Fruit fly (Drosophila melanogaster) whole organism, embryonic: Measurements from ENCODE around the gene CG13144.

Source experiments
- Aef1 ChIP-seq: fragments of 200-800 bp; sonication (Bioruptor generic); IDR thresholded peaks from 3 replicates; pipeline ENCODE4 v1.3.6; 2022; ENCODE audit warnings: missing biosample characterization, missing genetic modification characterization
- BEAF-32 ChIP-seq: fragments of 200-800 bp; sonication (Bioruptor generic); optimal IDR thresholded peaks from 3 replicates; lab custom pipeline; 2017; ENCODE audit warnings: missing biosample characterization, missing genetic modification characterization, mild to moderate bottlenecking, moderate library complexity, missing genetic modification reagents
- CG13123 ChIP-seq: fragments of 200-800 bp; sonication (Bioruptor generic); optimal IDR thresholded peaks from 2 replicates; lab custom pipeline; 2016; ENCODE audit warnings: missing biosample characterization, missing genetic modification characterization
- CG15011 ChIP-seq: fragments of 200-800 bp; sonication (Bioruptor generic); optimal IDR thresholded peaks from 3 replicates; lab custom pipeline; 2018; ENCODE audit warnings: missing biosample characterization, mild to moderate bottlenecking, missing genetic modification characterization
- CG16815 ChIP-seq: fragments of 200-800 bp; sonication (Bioruptor generic); optimal IDR thresholded peaks from 3 replicates; lab custom pipeline; 2017; ENCODE audit warnings: missing biosample characterization, mild to moderate bottlenecking, missing genetic modification characterization
- CG17802 ChIP-seq: fragments of 200-800 bp; sonication (Bioruptor generic); optimal IDR thresholded peaks from 2 replicates; lab custom pipeline; 2018; ENCODE audit warnings: missing biosample characterization, mild to moderate bottlenecking, missing genetic modification characterization, moderate library complexity
- CG2120 ChIP-seq: fragments of 200-800 bp; sonication (Bioruptor generic); optimal IDR thresholded peaks from 3 replicates; lab custom pipeline; 2016; ENCODE audit warnings: missing biosample characterization, missing genetic modification characterization
- CG2199 ChIP-seq: fragments of 200-800 bp; sonication (Bioruptor generic); IDR thresholded peaks from 3 replicates; pipeline ENCODE4 v1.3.6; 2022; ENCODE audit warnings: missing biosample characterization, missing genetic modification characterization
- CG31365 ChIP-seq: fragments of 200-800 bp; sonication (Bioruptor generic); optimal IDR thresholded peaks from 2 replicates; lab custom pipeline; 2018; ENCODE audit warnings: missing biosample characterization, mild to moderate bottlenecking, missing genetic modification characterization
- CG3163 ChIP-seq: fragments of 200-800 bp; sonication (Bioruptor generic); optimal IDR thresholded peaks from 3 replicates; lab custom pipeline; 2016; ENCODE audit warnings: missing biosample characterization, missing genetic modification characterization
- CG32772 ChIP-seq: fragments of 200-800 bp; sonication (Bioruptor generic); IDR thresholded peaks from 2 replicates; pipeline ENCODE4 v1.3.6; 2022; ENCODE audit warnings: missing biosample characterization, missing genetic modification characterization
- CG3407 ChIP-seq: fragments of 200-800 bp; sonication (Bioruptor generic); optimal IDR thresholded peaks from 2 replicates; lab custom pipeline; 2018; ENCODE audit warnings: missing biosample characterization, mild to moderate bottlenecking, missing genetic modification characterization
- CG34376 ChIP-seq: fragments of 200-800 bp; sonication (Bioruptor generic); optimal IDR thresholded peaks from 2 replicates; lab custom pipeline; 2018; ENCODE audit warnings: missing biosample characterization, mild to moderate bottlenecking, missing genetic modification characterization
- CG4854 ChIP-seq: fragments of 200-800 bp; sonication (Bioruptor generic); optimal IDR thresholded peaks from 2 replicates; lab custom pipeline; 2016; ENCODE audit warnings: missing biosample characterization, missing genetic modification characterization, inconsistent platforms
- CG6854 ChIP-seq: fragments of 200-800 bp; sonication (Bioruptor generic); optimal IDR thresholded peaks from 3 replicates; lab custom pipeline; 2017; ENCODE audit warnings: missing biosample characterization, mild to moderate bottlenecking, missing genetic modification characterization
- CG7372 ChIP-seq: fragments of 200-800 bp; sonication (Bioruptor generic); IDR thresholded peaks from 2 replicates; pipeline ENCODE4 v1.3.6; 2022; ENCODE audit warnings: missing biosample characterization, missing genetic modification characterization
- CG8359 ChIP-seq: fragments of 200-800 bp; sonication (Bioruptor generic); optimal IDR thresholded peaks from 2 replicates; lab custom pipeline; 2017; ENCODE audit warnings: missing biosample characterization, mild to moderate bottlenecking, missing genetic modification characterization, borderline replicate concordance
- CG8924 ChIP-seq: fragments of 200-800 bp; optimal IDR thresholded peaks from 3 replicates; lab custom pipeline; 2019; ENCODE audit warnings: missing biosample characterization, mild to moderate bottlenecking, missing genetic modification characterization, moderate library complexity
- D19A ChIP-seq: fragments of 200-800 bp; optimal IDR thresholded peaks from 3 replicates; lab custom pipeline; 2019; ENCODE audit warnings: missing biosample characterization, mild to moderate bottlenecking, missing genetic modification characterization, moderate library complexity
- Deaf1 ChIP-seq: fragments of 200-800 bp; optimal IDR thresholded peaks from 3 replicates; lab custom pipeline; 2019; ENCODE audit warnings: missing biosample characterization, mild to moderate bottlenecking, missing genetic modification characterization, moderate library complexity
- Eip74EF ChIP-seq, 2 experiments: fragments of 200-800 bp in 1 of 2; fragments of >200 bp in 1 of 2; sonication (Bioruptor generic) in 1 of 2; optimal IDR thresholded peaks; 2 replicates each; lab custom pipeline; 2017 to 2019; ENCODE audit warnings: missing biosample characterization in 2 of 2, missing genetic modification characterization in 2 of 2, mild to moderate bottlenecking in 1 of 2, moderate library complexity in 1 of 2
- Hand ChIP-seq: fragments of 200-800 bp; sonication (Bioruptor generic); optimal IDR thresholded peaks from 2 replicates; lab custom pipeline; 2017; ENCODE audit warnings: mild to moderate bottlenecking, missing biosample characterization, missing genetic modification reagents, missing genetic modification characterization
- Hr78 ChIP-seq, 2 experiments: fragments of 200-800 bp in 1 of 2; fragments of >200 bp in 1 of 2; sonication (Bioruptor generic) in 1 of 2; optimal IDR thresholded peaks; 2 replicates each; lab custom pipeline; 2017 to 2019; ENCODE audit warnings: missing biosample characterization in 2 of 2, missing genetic modification characterization in 2 of 2, mild to moderate bottlenecking in 1 of 2, moderate library complexity in 1 of 2
- Max ChIP-seq: fragments of 200-800 bp; sonication (Bioruptor generic); optimal IDR thresholded peaks from 2 replicates; lab custom pipeline; 2016; ENCODE audit warnings: missing biosample characterization, mild to moderate bottlenecking, missing genetic modification characterization
- Oaz ChIP-seq: fragments of 200-800 bp; sonication (Bioruptor generic); IDR thresholded peaks from 2 replicates; pipeline ENCODE4 v1.3.6; 2022; ENCODE audit warnings: missing biosample characterization, missing genetic modification characterization
- Poxn ChIP-seq: fragments of 200-800 bp; sonication (Bioruptor generic); IDR thresholded peaks from 2 replicates; pipeline ENCODE4 v1.3.6; 2022; ENCODE audit warnings: missing biosample characterization, missing genetic modification characterization
- Vsx1 ChIP-seq: fragments of 200-800 bp; sonication (Bioruptor generic); optimal IDR thresholded peaks from 2 replicates; lab custom pipeline; 2017; ENCODE audit warnings: missing biosample characterization, mild to moderate bottlenecking, missing genetic modification characterization, missing genetic modification reagents
- Xrp1 ChIP-seq: fragments of 200-800 bp; sonication (Bioruptor generic); IDR thresholded peaks from 2 replicates; pipeline ENCODE4 v1.3.6; 2022; ENCODE audit warnings: missing biosample characterization, missing genetic modification characterization
- bab2 ChIP-seq: fragments of 200-800 bp; sonication (Bioruptor generic); optimal IDR thresholded peaks from 2 replicates; lab custom pipeline; 2016; ENCODE audit warnings: missing biosample characterization, missing genetic modification characterization
- bcd ChIP-seq: fragments of 200-800 bp; sonication (Bioruptor generic); optimal IDR thresholded peaks from 2 replicates; lab custom pipeline; 2017; ENCODE audit warnings: missing biosample characterization, mild to moderate bottlenecking, missing genetic modification characterization
- br ChIP-seq: fragments of >200 bp; optimal IDR thresholded peaks from 2 replicates; lab custom pipeline; 2017
- dmrt11E ChIP-seq: fragments of 200-800 bp; sonication (Bioruptor generic); optimal IDR thresholded peaks from 3 replicates; lab custom pipeline; 2018; ENCODE audit warnings: missing biosample characterization, mild to moderate bottlenecking, missing genetic modification characterization, moderate library complexity
- esg ChIP-seq: fragments of 200-800 bp; sonication (Bioruptor generic); conservative IDR thresholded peaks from 2 replicates; pipeline ENCODE4 v1.3.6; 2022; ENCODE audit warnings: missing biosample characterization, missing genetic modification characterization
- eve ChIP-seq, 2 experiments: fragments of >200 bp; optimal IDR thresholded peaks; 2 replicates each; lab custom pipeline; 2017; ENCODE audit warnings: missing biosample characterization in 2 of 2, missing genetic modification characterization in 2 of 2
- fd3F ChIP-seq: fragments of 200-800 bp; sonication (Bioruptor generic); optimal IDR thresholded peaks from 2 replicates; lab custom pipeline; 2018; ENCODE audit warnings: missing biosample characterization, mild to moderate bottlenecking, missing genetic modification characterization, moderate library complexity
- fd64A ChIP-seq: fragments of 200-800 bp; sonication (Bioruptor generic); optimal IDR thresholded peaks from 3 replicates; lab custom pipeline; 2018; ENCODE audit warnings: missing biosample characterization, mild to moderate bottlenecking, missing genetic modification characterization
- klu ChIP-seq: fragments of 200-800 bp; sonication (Bioruptor generic); IDR thresholded peaks from 2 replicates; pipeline ENCODE4 v1.3.6; 2022; ENCODE audit warnings: missing biosample characterization, missing genetic modification characterization
- odd ChIP-seq: fragments of 200-800 bp; sonication (Bioruptor generic); optimal IDR thresholded peaks from 2 replicates; lab custom pipeline; 2017; ENCODE audit warnings: missing biosample characterization, mild to moderate bottlenecking, missing genetic modification characterization
- pfk ChIP-seq: fragments of 200-800 bp; sonication (Bioruptor generic); optimal IDR thresholded peaks from 2 replicates; lab custom pipeline; 2018; ENCODE audit warnings: missing biosample characterization, mild to moderate bottlenecking, missing genetic modification characterization, moderate library complexity
- repo ChIP-seq: fragments of 200-800 bp; sonication (Bioruptor generic); optimal IDR thresholded peaks from 2 replicates; lab custom pipeline; 2016; ENCODE audit warnings: missing biosample characterization, missing genetic modification characterization
- rib ChIP-seq: fragments of 200-800 bp; sonication (Bioruptor generic); IDR thresholded peaks from 2 replicates; pipeline ENCODE4 v1.3.6; 2022; ENCODE audit warnings: missing biosample characterization, missing genetic modification characterization
- shn ChIP-seq: fragments of 200-800 bp; sonication (Bioruptor generic); optimal IDR thresholded peaks from 3 replicates; lab custom pipeline; 2016; ENCODE audit warnings: missing biosample characterization, missing genetic modification characterization
- sim ChIP-seq: fragments of 200-800 bp; sonication (Bioruptor generic); IDR thresholded peaks from 2 replicates; pipeline ENCODE4 v1.3.6; 2022; ENCODE audit warnings: missing biosample characterization, missing genetic modification characterization
- slou ChIP-seq: fragments of 200-800 bp; sonication (Bioruptor generic); optimal IDR thresholded peaks from 3 replicates; lab custom pipeline; 2016; ENCODE audit warnings: missing biosample characterization, missing genetic modification characterization
- stwl ChIP-seq: fragments of 200-800 bp; sonication (Bioruptor generic); optimal IDR thresholded peaks from 3 replicates; lab custom pipeline; 2018; ENCODE audit warnings: missing biosample characterization, mild to moderate bottlenecking, missing genetic modification characterization, moderate library complexity
- sug ChIP-seq: fragments of 200-800 bp; optimal IDR thresholded peaks from 2 replicates; lab custom pipeline; 2019; ENCODE audit warnings: missing biosample characterization, mild to moderate bottlenecking, missing genetic modification characterization, moderate library complexity
- tll ChIP-seq, 2 experiments: fragments of 200-800 bp in 1 of 2; fragments of >200 bp in 1 of 2; sonication (Bioruptor generic) in 1 of 2; optimal IDR thresholded peaks; 2 replicates each; lab custom pipeline; 2017 to 2019; ENCODE audit warnings: missing biosample characterization in 2 of 2, missing genetic modification characterization in 2 of 2, mild to moderate bottlenecking in 1 of 2, moderate library complexity in 1 of 2
- vnd ChIP-seq: fragments of 200-800 bp; sonication (Bioruptor generic); IDR thresholded peaks from 3 replicates; pipeline ENCODE4 v1.3.6; 2022; ENCODE audit warnings: missing biosample characterization, missing genetic modification characterization; ENCODE audit not compliant: partially characterized antibody
- wdn ChIP-seq: fragments of 200-800 bp; sonication (Bioruptor generic); IDR thresholded peaks from 2 replicates; pipeline ENCODE4 v1.3.6; 2022; ENCODE audit warnings: missing biosample characterization, missing genetic modification characterization
- wek ChIP-seq: fragments of 200-800 bp; sonication (Bioruptor generic); optimal IDR thresholded peaks from 3 replicates; lab custom pipeline; 2018; ENCODE audit warnings: missing biosample characterization, mild to moderate bottlenecking, missing genetic modification characterization, moderate library complexity
- zfh1 ChIP-seq: fragments of 200-800 bp; sonication (Bioruptor generic); IDR thresholded peaks from 3 replicates; pipeline ENCODE4 v1.3.6; 2022; ENCODE audit warnings: missing biosample characterization, missing genetic modification characterization

Gene CG13144

DNA sequence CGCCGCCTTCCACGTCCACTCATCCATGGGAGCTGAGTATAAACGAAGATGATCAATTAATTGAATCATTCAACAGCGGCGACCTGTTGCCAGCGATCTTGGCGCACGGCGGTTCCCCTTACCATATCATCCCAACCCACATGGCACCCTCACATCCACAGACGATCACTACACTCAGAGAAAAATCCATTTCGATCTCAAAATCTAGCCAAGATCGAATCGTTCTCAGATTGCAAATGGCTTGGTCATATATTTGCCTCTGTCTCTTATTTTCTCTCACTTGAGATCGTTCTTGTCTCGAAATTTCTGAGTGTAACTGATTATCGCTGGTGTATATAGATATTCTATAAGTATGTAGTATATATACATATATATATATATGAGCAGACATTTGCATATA, 22.9 kb downstream of the CG13144 start (continued):
- TF ChIP-seq CG34376 (GFP tag; lab: Kevin White, UChicago) (no peak), CG31365 (tag; lab: Kevin White, UChicago) (no peak), Oaz (no peak), CG2120 (GFP tag; lab: Kevin White, UChicago) (peak; percentile 43), CG7372 (GFP tag; lab: Robert Waterston, UW) (peak; percentile 62; the same call in 1 of the 2 replicates), CG17802 (peak; percentile 38), CG3163 (GFP tag; lab: Kevin White, UChicago) (no peak), CG2199 (GFP tag; lab: Robert Waterston, UW) (no peak), CG32772 (GFP tag; lab: Robert Waterston, UW) (peak; percentile 51; the same call in 1 of the 2 replicates), CG8359 (no peak), odd (GFP tag; lab: Kevin White, UChicago) (peak; percentile 11), CG8924 (tag; lab: Kevin White, UChicago) (peak; percentile 42), sim (GFP tag; lab: Robert Waterston, UW) (no peak), eve (GFP tag; optimal IDR thresholded peaks at IDR 0.05; lab: Kevin White, UChicago) (no peak), slou (GFP tag; lab: Kevin White, UChicago) (no peak), CG6854 (GFP tag; lab: Kevin White, UChicago) (no peak), br (lab: Kevin White, UChicago) (no peak), Xrp1 (GFP tag; lab: Robert Waterston, UW) (peak; percentile 64), esg (GFP tag; lab: Robert Waterston, UW) (peak; percentile 61), Max (GFP tag; lab: Kevin White, UChicago) (no peak), dmrt11E (tag; lab: Kevin White, UChicago) (no peak), stwl (tag; lab: Kevin White, UChicago) (no peak), Deaf1 (no peak), CG3407 (GFP tag; lab: Kevin White, UChicago) (peak; percentile 31), CG16815 (GFP tag; lab: Kevin White, UChicago) (no peak), zfh1 (peak; percentile 76), shn (no peak), pfk (GFP tag; lab: Kevin White, UChicago) (no peak), Poxn (no peak), CG4854 (GFP tag; lab: Kevin White, UChicago) (no peak), wdn (GFP tag; lab: Robert Waterston, UW) (no peak), bcd (peak; percentile 48), tll (GFP tag; optimal IDR thresholded peaks at IDR 0.05; lab: Kevin White, UChicago) (no peak), CG13123 (no peak), bab2 (peak; percentile 26), klu (GFP tag; lab: Robert Waterston, UW) (no peak), rib (GFP tag; lab: Robert Waterston, UW) (no peak), wek (GFP tag; lab: Kevin White, UChicago) (no peak), D19A (peak; percentile 47), repo (no peak), Hr78 (GFP tag; optimal IDR thresholded peaks at IDR 0.05; lab: Kevin White, UChicago) (peak in 1 of 2 experiments; percentile 4), CG15011 (GFP tag; lab: Kevin White, UChicago) (no peak), sug (tag; lab: Kevin White, UChicago) (peak; percentile 26), Vsx1 (peak; percentile 13), Aef1 (GFP tag; lab: Robert Waterston, UW) (peak; percentile 63), Eip74EF (GFP tag; optimal IDR thresholded peaks at IDR 0.05; lab: Kevin White, UChicago) (peak in 1 of 2 experiments; percentile 3), Hand (GFP tag; lab: Kevin White, UChicago) (no peak), BEAF-32 (GFP tag; lab: Kevin White, UChicago) (no peak), fd3F (peak; percentile 33), fd64A (no peak), vnd (GFP tag; lab: Robert Waterston, UW) (no peak)
